Worm (Caenorhabditis elegans) whole organism, L1 larva: ENCODE data around the gene C17A2.4.

Experiments
- C16A3.4 ChIP-seq: fragments of 150-350 bp; optimal IDR thresholded peaks from 2 replicates; lab custom pipeline; 2014; ENCODE audit warnings: missing biosample characterization, missing genetic modification characterization
- Y116A8C.19 ChIP-seq: sonication (generic microtip); optimal IDR thresholded peaks from 2 replicates; lab custom pipeline; 2016; ENCODE audit warnings: missing compliant biosample characterization, missing genetic modification characterization, borderline replicate concordance
- alr-1 ChIP-seq: fragments of 200-800 bp; sonication (Bioruptor generic); optimal IDR thresholded peaks from 2 replicates; lab custom pipeline; 2018; ENCODE audit warnings: borderline replicate concordance, mild to moderate bottlenecking, missing genetic modification characterization, missing compliant biosample characterization
- ama-1 ChIP-seq: fragments of 150-350 bp; optimal IDR thresholded peaks from 2 replicates; lab custom pipeline; 2014
- blmp-1 ChIP-seq: fragments of 150-350 bp; optimal IDR thresholded peaks from 2 replicates; lab custom pipeline; 2014; ENCODE audit warnings: missing biosample characterization, missing genetic modification characterization
- ceh-63 ChIP-seq: fragments of 200-800 bp; sonication (Bioruptor generic); optimal IDR thresholded peaks from 2 replicates; lab custom pipeline; 2018; ENCODE audit warnings: mild to moderate bottlenecking, missing genetic modification characterization, missing compliant biosample characterization
- ceh-82 ChIP-seq, 3 experiments: fragments of 150-350 bp in 1 of 3; sonication (generic microtip) in 2 of 3; optimal IDR thresholded peaks; 2 replicates each; lab custom pipeline; 2014 to 2017; ENCODE audit warnings: missing biosample characterization in 3 of 3, missing genetic modification characterization in 3 of 3
- efl-1 ChIP-seq, 4 experiments: fragments of 150-350 bp; optimal IDR thresholded peaks in 3 of 4; peaks in 1 of 4; 1 replicate in 1 of 4; 2 replicates in 3 of 4; lab custom pipeline; 2014; ENCODE audit warnings: missing biosample characterization in 2 of 4, missing genetic modification characterization in 2 of 4, missing genetic modification reagents in 2 of 4
- egl-13 ChIP-seq: sonication (generic microtip); optimal IDR thresholded peaks from 2 replicates; lab custom pipeline; 2016; ENCODE audit warnings: missing genotype, missing genetic modification reagents, missing genetic modification characterization, missing compliant biosample characterization
- egl-27 ChIP-seq, 2 experiments: fragments of 150-350 bp in 1 of 2; sonication (generic microtip); optimal IDR thresholded peaks; 3 replicates each; lab custom pipeline; 2017 to 2018; ENCODE audit warnings: missing biosample characterization in 2 of 2, missing genetic modification characterization in 2 of 2, missing genetic modification reagents in 2 of 2
- elt-2 ChIP-seq: sonication (generic microtip); optimal IDR thresholded peaks from 2 replicates; lab custom pipeline; 2016; ENCODE audit warnings: missing genetic modification characterization, mild to moderate bottlenecking, inconsistent platforms, missing compliant biosample characterization, missing genetic modification reagents
- ets-5 ChIP-seq: fragments of 200-800 bp; sonication (Bioruptor generic); IDR thresholded peaks from 2 replicates; pipeline ENCODE4 v1.3.6; 2022; ENCODE audit warnings: missing genetic modification characterization, missing compliant biosample characterization
- fos-1 ChIP-seq: fragments of 150-350 bp; optimal IDR thresholded peaks from 2 replicates; lab custom pipeline; 2014; ENCODE audit warnings: missing biosample characterization, missing genetic modification characterization
- grh-1 ChIP-seq: fragments of 200-800 bp; sonication (Bioruptor generic); IDR thresholded peaks from 2 replicates; pipeline ENCODE4 v1.3.6; 2022; ENCODE audit warnings: missing genetic modification reagents, missing genetic modification characterization, missing compliant biosample characterization
- hpl-2 ChIP-seq: fragments of 150-350 bp; optimal IDR thresholded peaks from 2 replicates; lab custom pipeline; 2014; ENCODE audit warnings: missing biosample characterization, missing genetic modification reagents, missing genetic modification characterization
- irx-1 ChIP-seq: sonication (generic microtip); optimal IDR thresholded peaks from 2 replicates; lab custom pipeline; 2016; ENCODE audit warnings: missing genetic modification characterization, missing compliant biosample characterization
- isw-1 ChIP-seq: fragments of 200-800 bp; sonication (Bioruptor generic); IDR thresholded peaks from 2 replicates; pipeline ENCODE4 v1.3.6; 2022; ENCODE audit warnings: missing genetic modification characterization, missing compliant biosample characterization
- jun-1 ChIP-seq: fragments of 150-350 bp; optimal IDR thresholded peaks from 2 replicates; lab custom pipeline; 2014; ENCODE audit warnings: missing biosample characterization, missing genetic modification reagents, missing genetic modification characterization
- lin-13 ChIP-seq: fragments of 150-350 bp; optimal IDR thresholded peaks from 2 replicates; lab custom pipeline; 2014; ENCODE audit warnings: missing biosample characterization, missing genetic modification reagents, missing genetic modification characterization
- lin-14 ChIP-seq: fragments of 200-800 bp; sonication (Bioruptor generic); optimal IDR thresholded peaks from 2 replicates; lab custom pipeline; 2018; ENCODE audit warnings: mild to moderate bottlenecking, missing genetic modification characterization, moderate library complexity, missing compliant biosample characterization
- lin-39 ChIP-seq: fragments of 150-350 bp; optimal IDR thresholded peaks from 2 replicates; lab custom pipeline; 2014; ENCODE audit warnings: missing biosample characterization, missing genetic modification reagents, missing genetic modification characterization
- lsy-2 ChIP-seq, 2 experiments: fragments of 150-350 bp; optimal IDR thresholded peaks; 2 replicates each; lab custom pipeline; 2014; ENCODE audit warnings: missing biosample characterization in 2 of 2, missing genetic modification characterization in 2 of 2
- mef-2 ChIP-seq: fragments of 150-350 bp; optimal IDR thresholded peaks from 2 replicates; lab custom pipeline; 2014; ENCODE audit warnings: missing biosample characterization, missing genetic modification characterization
- nhr-11 ChIP-seq: fragments of 150-350 bp; optimal IDR thresholded peaks from 2 replicates; lab custom pipeline; 2014; ENCODE audit warnings: missing biosample characterization, missing genetic modification characterization
- nhr-19 ChIP-seq: fragments of 200-800 bp; sonication (Bioruptor generic); conservative IDR thresholded peaks from 2 replicates; pipeline ENCODE4 v1.3.6; 2022; ENCODE audit warnings: missing genetic modification characterization, missing compliant biosample characterization
- nhr-71 ChIP-seq: sonication (generic microtip); optimal IDR thresholded peaks from 2 replicates; lab custom pipeline; 2016; ENCODE audit warnings: mild to moderate bottlenecking, missing genetic modification characterization, moderate library complexity, missing compliant biosample characterization
- nhr-76 ChIP-seq: sonication (generic microtip); optimal IDR thresholded peaks from 2 replicates; lab custom pipeline; 2017; ENCODE audit warnings: missing biosample characterization, missing genetic modification characterization
- nhr-77 ChIP-seq: fragments of 150-350 bp; optimal IDR thresholded peaks from 2 replicates; lab custom pipeline; 2014; ENCODE audit warnings: missing biosample characterization, missing genetic modification characterization
- nhr-90 ChIP-seq: sonication (generic microtip); optimal IDR thresholded peaks from 2 replicates; lab custom pipeline; 2016; ENCODE audit warnings: mild to moderate bottlenecking, missing genetic modification characterization, missing compliant biosample characterization; ENCODE audit not compliant: poor library complexity
- pag-3 ChIP-seq: sonication (generic microtip); optimal IDR thresholded peaks from 2 replicates; lab custom pipeline; 2017; ENCODE audit warnings: missing genetic modification characterization, mild to moderate bottlenecking, missing compliant biosample characterization, antibody characterized with exemption, borderline replicate concordance; ENCODE audit not compliant: insufficient read depth
- rnt-1 ChIP-seq: sonication (generic microtip); optimal IDR thresholded peaks from 2 replicates; lab custom pipeline; 2016; ENCODE audit warnings: mild to moderate bottlenecking, missing genetic modification characterization, moderate library complexity, missing compliant biosample characterization
- skn-1 ChIP-seq: fragments of 150-350 bp; optimal IDR thresholded peaks from 2 replicates; lab custom pipeline; 2014; ENCODE audit warnings: missing biosample characterization, missing genetic modification characterization
- snu-23 ChIP-seq: sonication (generic microtip); optimal IDR thresholded peaks from 2 replicates; lab custom pipeline; 2016; ENCODE audit warnings: missing genetic modification characterization, missing compliant biosample characterization
- sox-4 ChIP-seq: sonication (generic microtip); optimal IDR thresholded peaks from 2 replicates; lab custom pipeline; 2016; ENCODE audit warnings: missing genetic modification characterization, missing compliant biosample characterization
- swsn-7 ChIP-seq: sonication (generic microtip); optimal IDR thresholded peaks from 2 replicates; lab custom pipeline; 2016; ENCODE audit warnings: missing genetic modification characterization, missing compliant biosample characterization
- tbx-2 ChIP-seq: sonication (generic microtip); optimal IDR thresholded peaks from 2 replicates; lab custom pipeline; 2016; ENCODE audit warnings: missing genetic modification characterization, missing compliant biosample characterization
- tlp-1 ChIP-seq: fragments of 150-350 bp; optimal IDR thresholded peaks from 2 replicates; lab custom pipeline; 2014; ENCODE audit warnings: missing biosample characterization, missing genetic modification characterization
- unc-130 ChIP-seq: fragments of 150-350 bp; optimal IDR thresholded peaks from 2 replicates; lab custom pipeline; 2017; ENCODE audit warnings: missing biosample characterization, missing genetic modification characterization, inconsistent platforms
- unc-30 ChIP-seq: sonication (generic microtip); optimal IDR thresholded peaks from 2 replicates; lab custom pipeline; 2017; ENCODE audit warnings: missing biosample characterization, missing genetic modification characterization
- unc-62 ChIP-seq: fragments of 150-350 bp; optimal IDR thresholded peaks from 2 replicates; lab custom pipeline; 2014; ENCODE audit warnings: missing biosample characterization, missing genetic modification reagents, missing genetic modification characterization
- unc-86 ChIP-seq: sonication (generic microtip); optimal IDR thresholded peaks from 2 replicates; lab custom pipeline; 2016; ENCODE audit warnings: missing genetic modification characterization, missing compliant biosample characterization
- unc-98 ChIP-seq: fragments of 200-800 bp; sonication (Bioruptor generic); IDR thresholded peaks from 2 replicates; pipeline ENCODE4 v1.3.6; 2022; ENCODE audit warnings: missing genetic modification characterization, missing compliant biosample characterization
- xbp-1 ChIP-seq: sonication (generic microtip); optimal IDR thresholded peaks from 2 replicates; lab custom pipeline; 2016; ENCODE audit warnings: missing genetic modification characterization, missing compliant biosample characterization
- ztf-11 ChIP-seq, 2 experiments: sonication (generic microtip); optimal IDR thresholded peaks; 2 replicates each; lab custom pipeline; 2016 to 2017; ENCODE audit warnings: missing genetic modification characterization in 2 of 2, missing biosample characterization in 1 of 2, missing compliant biosample characterization in 1 of 2
- ztf-4 ChIP-seq: fragments of 150-350 bp; optimal IDR thresholded peaks from 2 replicates; lab custom pipeline; 2014; ENCODE audit warnings: missing biosample characterization, missing genetic modification characterization

C17A2.4 gene

ce11 chrII:3864652-3865051, 25.0 kb downstream of the C17A2.4 start, which contains the start of gene nhr-261:
nhr-261 (minus strand) TSS chrII:3864752.
- TF ChIP-seq unc-62 (GFP tag; lab: Kevin White, UChicago): no peak
- no peak for TF ChIP-seq snu-23 (GFP tag; lab: Kevin White, UChicago)
- no peak for TF ChIP-seq nhr-71
- no peak for TF ChIP-seq irx-1 (tag; lab: Kevin White, UChicago)
- TF ChIP-seq mef-2 (tag; lab: Kevin White, UChicago): no peak
- no peak for TF ChIP-seq lsy-2 (tag; optimal IDR thresholded peaks at IDR 0.05; lab: Kevin White, UChicago)
- TF ChIP-seq nhr-90 (tag; lab: Kevin White, UChicago): no peak
- no peak for TF ChIP-seq egl-27 (tag; optimal IDR thresholded peaks at IDR 0.05; lab: Kevin White, UChicago)
- TF ChIP-seq ama-1 (lab: Kevin White, UChicago): no peak
- TF ChIP-seq fos-1 (tag; lab: Kevin White, UChicago): no peak
- no peak for TF ChIP-seq rnt-1
- no peak for TF ChIP-seq nhr-11 (tag; lab: Kevin White, UChicago)
- no peak for TF ChIP-seq ceh-82 (tag; optimal IDR thresholded peaks at IDR 0.05; lab: Kevin White, UChicago)
- no peak for TF ChIP-seq nhr-76 (tag; lab: Kevin White, UChicago)
- TF ChIP-seq C16A3.4 (tag; lab: Kevin White, UChicago): no peak

DNA sequence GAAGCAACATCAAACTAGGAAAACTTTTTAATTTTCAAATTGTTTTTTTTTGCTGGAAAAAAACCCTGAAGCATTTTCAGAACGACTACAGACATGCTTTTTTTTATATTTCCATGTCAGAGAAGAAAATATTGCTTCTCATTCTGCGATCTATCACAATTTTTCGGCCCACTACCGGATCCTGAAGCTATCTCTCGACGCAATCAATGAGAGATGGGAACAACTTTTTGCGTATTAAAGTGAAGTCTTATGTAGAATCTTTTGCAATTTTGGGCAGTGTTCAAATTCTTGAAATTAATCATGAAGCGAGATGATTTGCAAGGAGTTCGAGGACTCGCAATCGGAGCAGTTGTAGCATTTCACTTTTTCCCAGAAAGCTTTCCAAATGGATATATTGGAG, 29.9 kb downstream of the C17A2.4 start, which contains the start of gene oac-10:
oac-10 (plus strand) TSS at position 301 of the 400 bp plus-strand sequence.
- TF ChIP-seq ceh-82 (tag; optimal IDR thresholded peaks at IDR 0.05; lab: Kevin White, UChicago) (no peak), nhr-19 (GFP tag; lab: Robert Waterston, UW) (no peak), pag-3 (no peak), ztf-11 (tag; optimal IDR thresholded peaks at IDR 0.05; lab: Kevin White, UChicago) (no peak), tlp-1 (tag; lab: Kevin White, UChicago) (no peak), grh-1 (GFP tag; lab: Robert Waterston, UW) (no peak), Y116A8C.19 (no peak), isw-1 (GFP tag; lab: Robert Waterston, UW) (no peak), nhr-90 (tag; lab: Kevin White, UChicago) (no peak), egl-27 (tag; optimal IDR thresholded peaks at IDR 0.05; lab: Kevin White, UChicago) (no peak), efl-1 (optimal IDR thresholded peaks at IDR 0.05; lab: Kevin White, UChicago) (no peak), efl-1 (GFP tag; optimal IDR thresholded peaks at IDR 0.05 in 1 of 2; lab: Kevin White, UChicago) (no peak), nhr-77 (tag; lab: Kevin White, UChicago) (no peak), unc-30 (tag; lab: Kevin White, UChicago) (no peak), alr-1 (no peak), lin-13 (GFP tag; lab: Kevin White, UChicago) (no peak), unc-130 (tag; lab: Kevin White, UChicago) (no peak), egl-13 (tag; lab: Kevin White, UChicago) (no peak), skn-1 (tag; lab: Kevin White, UChicago) (no peak), tbx-2 (no peak), hpl-2 (GFP tag; lab: Kevin White, UChicago) (no peak)

- no peak for TF ChIP-seq isw-1 (GFP tag; lab: Robert Waterston, UW)
- TF ChIP-seq elt-2 (tag; lab: Kevin White, UChicago): no peak
- TF ChIP-seq swsn-7 (tag; lab: Kevin White, UChicago): no peak
- TF ChIP-seq ceh-63 (GFP tag; lab: Kevin White, UChicago): no peak
- no peak for TF ChIP-seq ets-5 (GFP tag; lab: Robert Waterston, UW)
- no peak for TF ChIP-seq pag-3
- TF ChIP-seq lin-39 (tag; lab: Kevin White, UChicago): no peak
- no peak for TF ChIP-seq unc-98 (GFP tag; lab: Robert Waterston, UW)
- no peak for TF ChIP-seq jun-1 (tag; lab: Kevin White, UChicago)
- no peak for TF ChIP-seq tlp-1 (tag; lab: Kevin White, UChicago)
- no peak for TF ChIP-seq blmp-1 (tag; lab: Kevin White, UChicago)
- no peak for TF ChIP-seq unc-30 (tag; lab: Kevin White, UChicago)
- no peak for TF ChIP-seq grh-1 (GFP tag; lab: Robert Waterston, UW)
- no peak for TF ChIP-seq ztf-4
- no peak for TF ChIP-seq sox-4
- no peak for TF ChIP-seq unc-86 (tag; lab: Kevin White, UChicago)
- no peak for TF ChIP-seq C16A3.4 (tag; lab: Kevin White, UChicago)
- no peak for TF ChIP-seq xbp-1 (tag; lab: Kevin White, UChicago)
- TF ChIP-seq lin-14: no peak
- TF ChIP-seq lsy-2 (tag; optimal IDR thresholded peaks at IDR 0.05; lab: Kevin White, UChicago): no peak
Observed at ce11 chrII:3877127-3877526, 37.5 kb downstream of the C17A2.4 start, which contains the start of gene nep-3. nep-3 (minus strand) TSS chrII:3877227.
